Fruit fly (Drosophila melanogaster) whole organism, embryonic: ENCODE results near the gene hob.
A peak's percentile ranks its signal among the peaks of the same experiment; 100 is the strongest.

Experiments
- Ada2b ChIP-seq: fragments of 200-800 bp; sonication (Bioruptor generic); IDR thresholded peaks from 2 replicates; pipeline ENCODE4 v1.3.6; 2022; ENCODE audit warnings: missing biosample characterization, missing genetic modification characterization
- Adf1 ChIP-seq: fragments of 200-800 bp; sonication (Bioruptor generic); IDR thresholded peaks from 2 replicates; pipeline ENCODE4 v1.3.6; 2022; ENCODE audit warnings: missing biosample characterization, missing genetic modification characterization
- Bgb ChIP-seq: fragments of 200-800 bp; sonication (Bioruptor generic); IDR thresholded peaks from 2 replicates; pipeline ENCODE4 v1.3.6; 2022; ENCODE audit warnings: missing biosample characterization, missing genetic modification characterization; ENCODE audit not compliant: partially characterized antibody
- CG10147 ChIP-seq: fragments of 200-800 bp; sonication (Bioruptor generic); optimal IDR thresholded peaks from 2 replicates; lab custom pipeline; 2019; ENCODE audit warnings: missing biosample characterization, mild to moderate bottlenecking, missing genetic modification characterization, moderate library complexity
- CG10431 ChIP-seq: fragments of 200-800 bp; sonication (Bioruptor generic); optimal IDR thresholded peaks from 3 replicates; lab custom pipeline; 2018; ENCODE audit warnings: missing biosample characterization, mild to moderate bottlenecking, missing genetic modification characterization
- CG10654 ChIP-seq: fragments of 200-800 bp; sonication (Bioruptor generic); optimal IDR thresholded peaks from 2 replicates; lab custom pipeline; 2016; ENCODE audit warnings: missing biosample characterization, missing genetic modification characterization
- CG12391 ChIP-seq: fragments of 200-800 bp; sonication (Bioruptor generic); optimal IDR thresholded peaks from 3 replicates; lab custom pipeline; 2018; ENCODE audit warnings: missing biosample characterization, mild to moderate bottlenecking, missing genetic modification characterization, moderate library complexity
- CG13287 ChIP-seq: fragments of 200-800 bp; sonication (Bioruptor generic); IDR thresholded peaks from 2 replicates; pipeline ENCODE4 v1.3.6; 2022; ENCODE audit warnings: missing biosample characterization, missing genetic modification characterization; ENCODE audit not compliant: partially characterized antibody
- CG13424 ChIP-seq: fragments of 200-800 bp; sonication (Bioruptor generic); optimal IDR thresholded peaks from 2 replicates; lab custom pipeline; 2019; ENCODE audit warnings: missing biosample characterization, mild to moderate bottlenecking, missing genetic modification characterization, moderate library complexity
- CG15073 ChIP-seq: fragments of 200-800 bp; sonication (Bioruptor generic); optimal IDR thresholded peaks from 2 replicates; lab custom pipeline; 2016; ENCODE audit warnings: missing biosample characterization, missing genetic modification characterization
- CG15479 ChIP-seq: fragments of 200-800 bp; sonication (Bioruptor generic); optimal IDR thresholded peaks from 3 replicates; lab custom pipeline; 2019; ENCODE audit warnings: missing biosample characterization, mild to moderate bottlenecking, missing genetic modification characterization, moderate library complexity
- CG15514 ChIP-seq: fragments of 200-800 bp; sonication (Bioruptor generic); optimal IDR thresholded peaks from 3 replicates; lab custom pipeline; 2017; ENCODE audit warnings: missing biosample characterization, missing genetic modification characterization, mild to moderate bottlenecking, moderate library complexity, missing genetic modification reagents
- CG15696 ChIP-seq: fragments of 200-800 bp; sonication (Bioruptor generic); optimal IDR thresholded peaks from 2 replicates; lab custom pipeline; 2019; ENCODE audit warnings: missing biosample characterization, mild to moderate bottlenecking, missing genetic modification characterization, moderate library complexity
- CG2120 ChIP-seq: fragments of 200-800 bp; sonication (Bioruptor generic); optimal IDR thresholded peaks from 3 replicates; lab custom pipeline; 2016; ENCODE audit warnings: missing biosample characterization, missing genetic modification characterization
- CG34224 ChIP-seq: fragments of 200-800 bp; sonication (Bioruptor generic); IDR thresholded peaks from 3 replicates; pipeline ENCODE4 v1.3.6; 2022; ENCODE audit warnings: missing biosample characterization, missing genetic modification characterization; ENCODE audit not compliant: partially characterized antibody
- CG34376 ChIP-seq: fragments of 200-800 bp; sonication (Bioruptor generic); optimal IDR thresholded peaks from 2 replicates; lab custom pipeline; 2018; ENCODE audit warnings: missing biosample characterization, mild to moderate bottlenecking, missing genetic modification characterization
- CG3838 ChIP-seq: fragments of 200-800 bp; sonication (Bioruptor generic); optimal IDR thresholded peaks from 3 replicates; lab custom pipeline; 2016; ENCODE audit warnings: missing biosample characterization, missing genetic modification characterization
- CG4404 ChIP-seq: fragments of 200-800 bp; sonication (Bioruptor generic); IDR thresholded peaks from 2 replicates; pipeline ENCODE4 v1.3.6; 2022; ENCODE audit warnings: missing biosample characterization, missing genetic modification characterization
- CG6272 ChIP-seq: fragments of 200-800 bp; sonication (Bioruptor generic); IDR thresholded peaks from 2 replicates; pipeline ENCODE4 v1.3.6; 2022; ENCODE audit warnings: missing biosample characterization, missing genetic modification characterization
- CG7357 ChIP-seq: fragments of 200-800 bp; sonication (Bioruptor generic); IDR thresholded peaks from 3 replicates; pipeline ENCODE4 v1.3.6; 2022; ENCODE audit warnings: missing biosample characterization, missing genetic modification characterization
- CG7372 ChIP-seq: fragments of 200-800 bp; sonication (Bioruptor generic); IDR thresholded peaks from 2 replicates; pipeline ENCODE4 v1.3.6; 2022; ENCODE audit warnings: missing biosample characterization, missing genetic modification characterization
- CG7786 ChIP-seq: fragments of 200-800 bp; sonication (Bioruptor generic); optimal IDR thresholded peaks from 2 replicates; lab custom pipeline; 2016; ENCODE audit warnings: missing biosample characterization, missing genetic modification characterization
- CG8281 ChIP-seq: fragments of 200-800 bp; sonication (Bioruptor generic); optimal IDR thresholded peaks from 2 replicates; lab custom pipeline; 2018; ENCODE audit warnings: missing biosample characterization, mild to moderate bottlenecking, missing genetic modification characterization, moderate library complexity
- CG9437 ChIP-seq: fragments of 200-800 bp; sonication (Bioruptor generic); optimal IDR thresholded peaks from 2 replicates; lab custom pipeline; 2018; ENCODE audit warnings: missing biosample characterization, mild to moderate bottlenecking, missing genetic modification characterization
- CTCF ChIP-seq: fragments of 200-800 bp; sonication (Bioruptor generic); optimal IDR thresholded peaks from 2 replicates; lab custom pipeline; 2017; ENCODE audit warnings: missing biosample characterization, mild to moderate bottlenecking, missing genetic modification characterization, moderate library complexity
- Dad ChIP-seq: fragments of 200-800 bp; sonication (Bioruptor generic); optimal IDR thresholded peaks from 3 replicates; lab custom pipeline; 2016; ENCODE audit warnings: missing biosample characterization, missing genetic modification characterization
- Deaf1 ChIP-seq: fragments of 200-800 bp; optimal IDR thresholded peaks from 3 replicates; lab custom pipeline; 2019; ENCODE audit warnings: missing biosample characterization, mild to moderate bottlenecking, missing genetic modification characterization, moderate library complexity
- Lhr ChIP-seq: fragments of 200-800 bp; sonication (Bioruptor generic); optimal IDR thresholded peaks from 3 replicates; lab custom pipeline; 2017; ENCODE audit warnings: mild to moderate bottlenecking, missing biosample characterization, missing genetic modification reagents, missing genetic modification characterization
- Mrtf ChIP-seq: fragments of 200-800 bp; sonication (Bioruptor generic); IDR thresholded peaks from 3 replicates; pipeline ENCODE4 v1.3.6; 2022; ENCODE audit warnings: missing biosample characterization, missing genetic modification characterization
- Nf-YA ChIP-seq: fragments of 200-800 bp; sonication (Bioruptor generic); IDR thresholded peaks from 2 replicates; pipeline ENCODE4 v1.3.6; 2022; ENCODE audit warnings: missing biosample characterization, missing genetic modification characterization
- Rfx ChIP-seq: fragments of 200-800 bp; sonication (Bioruptor generic); IDR thresholded peaks from 2 replicates; pipeline ENCODE4 v1.3.6; 2022; ENCODE audit warnings: missing biosample characterization, missing genetic modification characterization
- Rx ChIP-seq: fragments of 200-800 bp; sonication (Bioruptor generic); IDR thresholded peaks from 2 replicates; pipeline ENCODE4 v1.3.6; 2022; ENCODE audit warnings: missing biosample characterization, missing genetic modification characterization
- Ssrp ChIP-seq: fragments of 200-800 bp; sonication (Bioruptor generic); optimal IDR thresholded peaks from 2 replicates; lab custom pipeline; 2018; ENCODE audit warnings: missing biosample characterization, mild to moderate bottlenecking, missing genetic modification characterization, moderate library complexity
- br ChIP-seq: fragments of >200 bp; optimal IDR thresholded peaks from 2 replicates; lab custom pipeline; 2017
- en ChIP-seq: fragments of 200-800 bp; sonication (Bioruptor generic); optimal IDR thresholded peaks from 2 replicates; lab custom pipeline; 2016; ENCODE audit warnings: missing biosample characterization, missing genetic modification characterization
- exex ChIP-seq: fragments of 200-800 bp; sonication (Bioruptor generic); optimal IDR thresholded peaks from 4 replicates; lab custom pipeline; 2018; ENCODE audit warnings: missing biosample characterization, mild to moderate bottlenecking, missing genetic modification characterization, moderate library complexity
- eyg ChIP-seq: fragments of 200-800 bp; sonication (Bioruptor generic); optimal IDR thresholded peaks from 3 replicates; lab custom pipeline; 2016; ENCODE audit warnings: missing biosample characterization, missing genetic modification characterization
- gcm ChIP-seq: fragments of 200-800 bp; sonication (Bioruptor generic); optimal IDR thresholded peaks from 2 replicates; lab custom pipeline; 2019; ENCODE audit warnings: missing biosample characterization, mild to moderate bottlenecking, missing genetic modification characterization, moderate library complexity
- p53 ChIP-seq: fragments of 200-800 bp; sonication (Bioruptor generic); optimal IDR thresholded peaks from 2 replicates; lab custom pipeline; 2016; ENCODE audit warnings: missing biosample characterization, missing genetic modification characterization
- pita ChIP-seq: fragments of 200-800 bp; sonication (Bioruptor generic); optimal IDR thresholded peaks from 2 replicates; lab custom pipeline; 2017; ENCODE audit warnings: missing biosample characterization, mild to moderate bottlenecking, missing genetic modification characterization
- pnt ChIP-seq: fragments of 200-800 bp; sonication (Bioruptor generic); optimal IDR thresholded peaks from 3 replicates; lab custom pipeline; 2016; ENCODE audit warnings: missing biosample characterization, missing genetic modification characterization
- slp2 ChIP-seq: fragments of 200-800 bp; sonication (Bioruptor generic); optimal IDR thresholded peaks from 2 replicates; lab custom pipeline; 2016; ENCODE audit warnings: missing biosample characterization, missing genetic modification characterization
- sob ChIP-seq: fragments of 200-800 bp; sonication (Bioruptor generic); IDR thresholded peaks from 2 replicates; pipeline ENCODE4 v1.3.6; 2022; ENCODE audit warnings: missing biosample characterization, missing genetic modification characterization
- tgo ChIP-seq: fragments of 200-800 bp; sonication (Bioruptor generic); IDR thresholded peaks from 3 replicates; pipeline ENCODE4 v1.3.6; 2022; ENCODE audit warnings: missing biosample characterization, missing genetic modification characterization
- tin ChIP-seq: fragments of 200-800 bp; sonication (Bioruptor generic); optimal IDR thresholded peaks from 3 replicates; lab custom pipeline; 2016; ENCODE audit warnings: missing biosample characterization, missing genetic modification characterization
- ttk ChIP-seq: fragments of 200-800 bp; sonication (Bioruptor generic); IDR thresholded peaks from 2 replicates; pipeline ENCODE4 v2.1.2; 2022; ENCODE audit warnings: missing biosample characterization, missing genetic modification characterization
- zf30C ChIP-seq: fragments of 200-800 bp; sonication (Bioruptor generic); optimal IDR thresholded peaks from 3 replicates; lab custom pipeline; 2018; ENCODE audit warnings: missing biosample characterization, mild to moderate bottlenecking, missing genetic modification characterization

Gene hob

dm6 chr3L:3203062-3203461 is 15.7 kb downstream of the hob start, which contains the start of gene CG32271 (continued):
- TF ChIP-seq CG10147 (no peak), ttk (GFP tag; lab: Robert Waterston, UW) (no peak), gcm (GFP tag; lab: Kevin White, UChicago) (no peak)
- TF ChIP-seq, all 482 proteins: peak for 0

DNA sequence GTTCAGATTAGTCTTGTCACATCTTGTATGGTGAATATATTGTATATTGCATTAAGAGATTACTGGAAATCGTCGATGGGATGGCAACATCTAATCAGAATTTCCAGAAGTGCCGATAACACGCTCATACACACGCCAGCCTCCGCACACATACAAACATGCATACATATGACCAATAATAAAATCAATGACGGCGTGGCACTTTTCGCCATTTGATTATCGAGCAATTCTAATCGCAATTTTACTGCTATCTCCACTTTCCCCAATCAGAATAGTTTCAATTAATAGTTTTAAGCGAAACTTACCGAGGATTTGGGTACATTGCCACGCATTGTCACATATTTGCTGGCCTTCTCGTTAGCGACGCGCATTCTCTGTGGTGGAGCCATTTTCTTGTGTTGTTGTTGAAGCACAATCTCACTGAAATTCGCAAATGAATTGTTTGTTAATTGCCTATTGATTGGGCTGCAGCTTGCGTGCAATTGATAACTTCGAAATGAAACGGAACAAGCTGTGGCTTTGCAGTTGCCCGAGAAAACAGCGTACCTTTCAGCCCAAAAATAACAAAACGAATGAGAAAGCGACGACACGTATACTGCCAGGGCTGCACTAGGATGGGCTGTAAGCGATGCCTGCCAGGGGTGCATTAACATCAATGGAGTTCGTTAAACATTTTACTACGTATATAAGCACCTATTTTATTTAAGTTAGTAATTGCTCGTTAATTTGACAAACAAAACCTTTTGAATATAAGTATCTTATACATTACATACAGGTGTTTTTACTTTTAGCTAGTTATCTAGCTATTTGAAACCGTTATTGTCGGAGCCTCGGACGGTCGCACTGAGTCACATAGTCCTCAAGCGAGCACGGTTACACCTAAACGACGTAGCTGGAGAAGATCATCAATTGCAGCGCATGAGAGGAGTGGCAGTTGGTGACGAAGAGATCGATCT is 20.0 kb downstream of the hob start, which contains the start of the genes CG32276 and gry:
CG32276 (minus strand) TSS at position 601 of the 956 bp plus-strand sequence.
gry (plus strand) TSS at position 644 of the 956 bp plus-strand sequence.
- peak; percentile 58 for TF ChIP-seq p53 (GFP tag; lab: Kevin White, UChicago)
- TF ChIP-seq Bgb (GFP tag; lab: Robert Waterston, UW): no peak; the same call in 1 of the 2 replicates
- no peak for TF ChIP-seq pita
- TF ChIP-seq CG15514 (GFP tag; lab: Kevin White, UChicago): peak; percentile 91
- TF ChIP-seq en (GFP tag; lab: Kevin White, UChicago): peak; percentile 53
- TF ChIP-seq pnt (GFP tag; lab: Kevin White, UChicago): peak; percentile 61
- TF ChIP-seq tin: peak; percentile 85
- TF ChIP-seq CG12391: peak; percentile 91
- TF ChIP-seq Ada2b (GFP tag; lab: Robert Waterston, UW): peak; percentile 72
- TF ChIP-seq Lhr (GFP tag; lab: Kevin White, UChicago): peak; percentile 75
- TF ChIP-seq CG2120 (GFP tag; lab: Kevin White, UChicago): peak; percentile 90
- TF ChIP-seq br (lab: Kevin White, UChicago): no peak
- TF ChIP-seq Ssrp (tag; lab: Kevin White, UChicago): peak; percentile 55
- no peak for TF ChIP-seq Nf-YA (GFP tag; lab: Robert Waterston, UW)
- peak; percentile 68 for TF ChIP-seq Dad (GFP tag; lab: Kevin White, UChicago)
- no peak; the same call in 2 of the 3 replicates for TF ChIP-seq CG34224 (GFP tag; lab: Robert Waterston, UW)
- no peak for TF ChIP-seq CG10654 (GFP tag; lab: Kevin White, UChicago)
- peak; percentile 73 for TF ChIP-seq tgo (GFP tag; lab: Robert Waterston, UW)
- TF ChIP-seq zf30C (GFP tag; lab: Kevin White, UChicago): no peak
- no peak for TF ChIP-seq Adf1 (GFP tag; lab: Robert Waterston, UW)
- peak; percentile 53 for TF ChIP-seq CG3838 (GFP tag; lab: Kevin White, UChicago)
- peak; percentile 14; the same call in 1 of the 2 replicates for TF ChIP-seq Rx (GFP tag; lab: Robert Waterston, UW)
- TF ChIP-seq CG7372 (GFP tag; lab: Robert Waterston, UW): peak; percentile 66; the same call in 1 of the 2 replicates
- TF ChIP-seq Rfx (GFP tag; lab: Robert Waterston, UW): peak; percentile 77
- peak; percentile 67 for TF ChIP-seq slp2 (GFP tag; lab: Kevin White, UChicago)
- peak; percentile 63; the same call in 1 of the 2 replicates for TF ChIP-seq CG13287
- peak; percentile 54 for TF ChIP-seq eyg (GFP tag; lab: Kevin White, UChicago)
- TF ChIP-seq sob: peak; percentile 82
- TF ChIP-seq CG6272 (GFP tag; lab: Robert Waterston, UW): peak; percentile 48
- TF ChIP-seq CG13424: peak; percentile 84
- peak; percentile 75 for TF ChIP-seq CG15696 (tag; lab: Kevin White, UChicago)
- no peak for TF ChIP-seq CG10431
- peak; percentile 42 for TF ChIP-seq exex (tag; lab: Kevin White, UChicago)
- TF ChIP-seq gcm (GFP tag; lab: Kevin White, UChicago): no peak
- peak; percentile 33; the same call in 1 of the 2 replicates for TF ChIP-seq CG4404 (GFP tag; lab: Robert Waterston, UW)
- TF ChIP-seq CG15479: no peak
- TF ChIP-seq CG8281 (tag; lab: Kevin White, UChicago): peak; percentile 40
- TF ChIP-seq Mrtf (GFP tag; lab: Robert Waterston, UW): no peak
- TF ChIP-seq CG7786: peak; percentile 71
- TF ChIP-seq CG7357: peak; percentile 46; the same call in 1 of the 3 replicates
- TF ChIP-seq CG9437: peak; percentile 85
- no peak for TF ChIP-seq Deaf1 (tag; lab: Kevin White, UChicago)
- TF ChIP-seq CG15073 (GFP tag; lab: Kevin White, UChicago): no peak
- peak; percentile 75 for TF ChIP-seq CG34376 (GFP tag; lab: Kevin White, UChicago)
- no peak for TF ChIP-seq CTCF (GFP tag; lab: Kevin White, UChicago)
